Worm (Caenorhabditis elegans) whole organism, L1 larva: ENCODE data around the gene picd-1.

Source experiments
- C16A3.4 ChIP-seq: fragments of 150-350 bp; optimal IDR thresholded peaks from 2 replicates; lab custom pipeline; 2014; ENCODE audit warnings: missing biosample characterization, missing genetic modification characterization
- aha-1 ChIP-seq: fragments of 150-350 bp; optimal IDR thresholded peaks from 2 replicates; lab custom pipeline; 2014; ENCODE audit warnings: missing biosample characterization, missing genetic modification characterization
- ceh-63 ChIP-seq: fragments of 200-800 bp; sonication (Bioruptor generic); optimal IDR thresholded peaks from 2 replicates; lab custom pipeline; 2018; ENCODE audit warnings: mild to moderate bottlenecking, missing genetic modification characterization, missing compliant biosample characterization
- ceh-82 ChIP-seq, 3 experiments: fragments of 150-350 bp in 1 of 3; sonication (generic microtip) in 2 of 3; optimal IDR thresholded peaks; 2 replicates each; lab custom pipeline; 2014 to 2017; ENCODE audit warnings: missing biosample characterization in 3 of 3, missing genetic modification characterization in 3 of 3
- ceh-88 ChIP-seq: fragments of 200-800 bp; sonication (Bioruptor generic); IDR thresholded peaks from 2 replicates; pipeline ENCODE4 v1.3.6; 2022; ENCODE audit warnings: missing genetic modification characterization, missing compliant biosample characterization
- ceh-90 ChIP-seq: sonication (generic microtip); optimal IDR thresholded peaks from 2 replicates; lab custom pipeline; 2016; ENCODE audit warnings: missing genetic modification characterization, missing compliant biosample characterization
- dpl-1 ChIP-seq, 3 experiments: fragments of 150-350 bp in 2 of 3; sonication (generic microtip) in 1 of 3; optimal IDR thresholded peaks; 2 replicates each; lab custom pipeline; 2014 to 2017; ENCODE audit warnings: missing biosample characterization in 3 of 3, missing genetic modification characterization in 3 of 3, missing genetic modification reagents in 3 of 3
- efl-1 ChIP-seq, 4 experiments: fragments of 150-350 bp; optimal IDR thresholded peaks in 3 of 4; peaks in 1 of 4; 1 replicate in 1 of 4; 2 replicates in 3 of 4; lab custom pipeline; 2014; ENCODE audit warnings: missing biosample characterization in 2 of 4, missing genetic modification characterization in 2 of 4, missing genetic modification reagents in 2 of 4
- efl-3 ChIP-seq: fragments of 200-800 bp; sonication (Bioruptor generic); optimal IDR thresholded peaks from 2 replicates; lab custom pipeline; 2018; ENCODE audit warnings: mild to moderate bottlenecking, missing genetic modification characterization, missing compliant biosample characterization
- fkh-10 ChIP-seq: sonication (generic microtip); optimal IDR thresholded peaks from 2 replicates; lab custom pipeline; 2017; ENCODE audit warnings: missing biosample characterization, missing genetic modification reagents, missing genetic modification characterization
- fkh-4 ChIP-seq: sonication (generic microtip); optimal IDR thresholded peaks from 2 replicates; lab custom pipeline; 2016; ENCODE audit warnings: missing compliant biosample characterization, missing genetic modification characterization, borderline replicate concordance
- fos-1 ChIP-seq: fragments of 150-350 bp; optimal IDR thresholded peaks from 2 replicates; lab custom pipeline; 2014; ENCODE audit warnings: missing biosample characterization, missing genetic modification characterization
- hlh-17 ChIP-seq: fragments of 200-800 bp; sonication (Bioruptor generic); optimal IDR thresholded peaks from 2 replicates; lab custom pipeline; 2018; ENCODE audit warnings: missing genetic modification characterization, mild to moderate bottlenecking, missing compliant biosample characterization, moderate library complexity, borderline replicate concordance
- hlh-4 ChIP-seq: sonication (generic microtip); optimal IDR thresholded peaks from 2 replicates; lab custom pipeline; 2016; ENCODE audit warnings: mild to moderate bottlenecking, missing genetic modification characterization, missing compliant biosample characterization
- hpl-2 ChIP-seq: fragments of 150-350 bp; optimal IDR thresholded peaks from 2 replicates; lab custom pipeline; 2014; ENCODE audit warnings: missing biosample characterization, missing genetic modification reagents, missing genetic modification characterization
- irx-1 ChIP-seq: sonication (generic microtip); optimal IDR thresholded peaks from 2 replicates; lab custom pipeline; 2016; ENCODE audit warnings: missing genetic modification characterization, missing compliant biosample characterization
- jun-1 ChIP-seq: fragments of 150-350 bp; optimal IDR thresholded peaks from 2 replicates; lab custom pipeline; 2014; ENCODE audit warnings: missing biosample characterization, missing genetic modification reagents, missing genetic modification characterization
- lin-15B ChIP-seq: fragments of 150-350 bp; sonication (generic microtip); optimal IDR thresholded peaks from 3 replicates; lab custom pipeline; 2014; ENCODE audit warnings: missing biosample characterization, missing genetic modification characterization
- lir-3 ChIP-seq: sonication (generic microtip); optimal IDR thresholded peaks from 2 replicates; lab custom pipeline; 2016; ENCODE audit warnings: mild to moderate bottlenecking, missing genetic modification characterization, moderate library complexity, missing compliant biosample characterization; ENCODE audit not compliant: poor library complexity
- mef-2 ChIP-seq: fragments of 150-350 bp; optimal IDR thresholded peaks from 2 replicates; lab custom pipeline; 2014; ENCODE audit warnings: missing biosample characterization, missing genetic modification characterization
- nhr-11 ChIP-seq: fragments of 150-350 bp; optimal IDR thresholded peaks from 2 replicates; lab custom pipeline; 2014; ENCODE audit warnings: missing biosample characterization, missing genetic modification characterization
- nhr-12 ChIP-seq: sonication (generic microtip); optimal IDR thresholded peaks from 2 replicates; lab custom pipeline; 2017; ENCODE audit warnings: missing biosample characterization, missing genetic modification characterization
- nhr-20 ChIP-seq: sonication (generic microtip); optimal IDR thresholded peaks from 2 replicates; lab custom pipeline; 2016; ENCODE audit warnings: mild to moderate bottlenecking, missing genetic modification characterization, missing compliant biosample characterization
- nhr-47 ChIP-seq: sonication (generic microtip); optimal IDR thresholded peaks from 2 replicates; lab custom pipeline; 2016; ENCODE audit warnings: mild to moderate bottlenecking, missing genetic modification characterization, moderate library complexity, missing compliant biosample characterization
- nhr-71 ChIP-seq: sonication (generic microtip); optimal IDR thresholded peaks from 2 replicates; lab custom pipeline; 2016; ENCODE audit warnings: mild to moderate bottlenecking, missing genetic modification characterization, moderate library complexity, missing compliant biosample characterization
- nhr-76 ChIP-seq: sonication (generic microtip); optimal IDR thresholded peaks from 2 replicates; lab custom pipeline; 2017; ENCODE audit warnings: missing biosample characterization, missing genetic modification characterization
- nhr-90 ChIP-seq: sonication (generic microtip); optimal IDR thresholded peaks from 2 replicates; lab custom pipeline; 2016; ENCODE audit warnings: mild to moderate bottlenecking, missing genetic modification characterization, missing compliant biosample characterization; ENCODE audit not compliant: poor library complexity
- pag-3 ChIP-seq: sonication (generic microtip); optimal IDR thresholded peaks from 2 replicates; lab custom pipeline; 2017; ENCODE audit warnings: missing genetic modification characterization, mild to moderate bottlenecking, missing compliant biosample characterization, antibody characterized with exemption, borderline replicate concordance; ENCODE audit not compliant: insufficient read depth
- pax-3 ChIP-seq: fragments of 200-800 bp; sonication (Bioruptor generic); optimal IDR thresholded peaks from 2 replicates; lab custom pipeline; 2018; ENCODE audit warnings: mild to moderate bottlenecking, missing genetic modification characterization, moderate library complexity, missing compliant biosample characterization
- sox-4 ChIP-seq: sonication (generic microtip); optimal IDR thresholded peaks from 2 replicates; lab custom pipeline; 2016; ENCODE audit warnings: missing genetic modification characterization, missing compliant biosample characterization
- swsn-7 ChIP-seq: sonication (generic microtip); optimal IDR thresholded peaks from 2 replicates; lab custom pipeline; 2016; ENCODE audit warnings: missing genetic modification characterization, missing compliant biosample characterization
- unc-130 ChIP-seq: fragments of 150-350 bp; optimal IDR thresholded peaks from 2 replicates; lab custom pipeline; 2017; ENCODE audit warnings: missing biosample characterization, missing genetic modification characterization, inconsistent platforms
- unc-30 ChIP-seq: sonication (generic microtip); optimal IDR thresholded peaks from 2 replicates; lab custom pipeline; 2017; ENCODE audit warnings: missing biosample characterization, missing genetic modification characterization
- unc-62 ChIP-seq: fragments of 150-350 bp; optimal IDR thresholded peaks from 2 replicates; lab custom pipeline; 2014; ENCODE audit warnings: missing biosample characterization, missing genetic modification reagents, missing genetic modification characterization
- unc-86 ChIP-seq: sonication (generic microtip); optimal IDR thresholded peaks from 2 replicates; lab custom pipeline; 2016; ENCODE audit warnings: missing genetic modification characterization, missing compliant biosample characterization
- zag-1 ChIP-seq: fragments of 150-350 bp; optimal IDR thresholded peaks from 2 replicates; lab custom pipeline; 2014; ENCODE audit warnings: missing biosample characterization, missing genetic modification characterization
- zip-4 ChIP-seq: fragments of 200-800 bp; sonication (Bioruptor generic); optimal IDR thresholded peaks from 2 replicates; lab custom pipeline; 2018; ENCODE audit warnings: mild to moderate bottlenecking, missing genetic modification characterization, moderate library complexity, missing compliant biosample characterization

picd-1 gene

ce11 chrV:127882-128281 is 23.3 kb downstream of the picd-1 start, which contains the start of the genes W03F9.2 and sftb-2 (continued):
- TF ChIP-seq hlh-4 (tag; lab: Kevin White, UChicago): no peak
- no peak for TF ChIP-seq C16A3.4 (tag; lab: Kevin White, UChicago)
- TF ChIP-seq hlh-17 (GFP tag; lab: Kevin White, UChicago): no peak
- TF ChIP-seq fkh-10 (GFP tag; lab: Kevin White, UChicago): no peak
- TF ChIP-seq ceh-88 (GFP tag; lab: Robert Waterston, UW): no peak
- TF ChIP-seq mef-2 (tag; lab: Kevin White, UChicago): no peak
- TF ChIP-seq nhr-47: peak; percentile 59
- no peak for TF ChIP-seq hpl-2 (GFP tag; lab: Kevin White, UChicago)
- TF ChIP-seq nhr-71 (tag; lab: Kevin White, UChicago): peak; percentile 56
- no peak for TF ChIP-seq fkh-4
- TF ChIP-seq nhr-90 (tag; lab: Kevin White, UChicago): no peak
- peak; percentile 14 for TF ChIP-seq lin-15B (tag; lab: Kevin White, UChicago)
- TF ChIP-seq pag-3 (tag; lab: Kevin White, UChicago): no peak
- TF ChIP-seq swsn-7 (tag; lab: Kevin White, UChicago): peak; percentile 51
- TF ChIP-seq ceh-90 (tag; lab: Kevin White, UChicago): no peak
- no peak for TF ChIP-seq jun-1 (tag; lab: Kevin White, UChicago)
- TF ChIP-seq nhr-12 (tag; lab: Kevin White, UChicago): no peak
- peak in 2 of 3 experiments; percentile 9 to 34 for TF ChIP-seq ceh-82 (tag; optimal IDR thresholded peaks at IDR 0.05; lab: Kevin White, UChicago)
- TF ChIP-seq pax-3 (tag; lab: Kevin White, UChicago): no peak
- no peak for TF ChIP-seq aha-1
- TF ChIP-seq unc-86 (tag; lab: Kevin White, UChicago): no peak
- TF ChIP-seq lir-3 (tag; lab: Kevin White, UChicago): no peak
- TF ChIP-seq nhr-76 (tag; lab: Kevin White, UChicago): no peak
- TF ChIP-seq dpl-1 (GFP tag; optimal IDR thresholded peaks at IDR 0.05; lab: Kevin White, UChicago): peak; percentile 54 to 62 (median 56)
- no peak for TF ChIP-seq fos-1
- TF ChIP-seq zag-1 (tag; lab: Kevin White, UChicago): no peak
- no peak for TF ChIP-seq unc-62 (GFP tag; lab: Kevin White, UChicago)
- no peak for TF ChIP-seq zip-4
- no peak for TF ChIP-seq unc-30 (tag; lab: Kevin White, UChicago)
- TF ChIP-seq ceh-63 (GFP tag; lab: Kevin White, UChicago): no peak

- TF ChIP-seq fos-1 (no peak), efl-1 (optimal IDR thresholded peaks at IDR 0.05; lab: Kevin White, UChicago) (no peak), efl-1 (GFP tag; optimal IDR thresholded peaks at IDR 0.05 in 1 of 2; lab: Kevin White, UChicago) (peak in 1 of 2 experiments; percentile 12), jun-1 (tag; lab: Kevin White, UChicago) (no peak)
Observed at ce11 chrV:130186-130585, 25.6 kb downstream of the picd-1 start.

DNA sequence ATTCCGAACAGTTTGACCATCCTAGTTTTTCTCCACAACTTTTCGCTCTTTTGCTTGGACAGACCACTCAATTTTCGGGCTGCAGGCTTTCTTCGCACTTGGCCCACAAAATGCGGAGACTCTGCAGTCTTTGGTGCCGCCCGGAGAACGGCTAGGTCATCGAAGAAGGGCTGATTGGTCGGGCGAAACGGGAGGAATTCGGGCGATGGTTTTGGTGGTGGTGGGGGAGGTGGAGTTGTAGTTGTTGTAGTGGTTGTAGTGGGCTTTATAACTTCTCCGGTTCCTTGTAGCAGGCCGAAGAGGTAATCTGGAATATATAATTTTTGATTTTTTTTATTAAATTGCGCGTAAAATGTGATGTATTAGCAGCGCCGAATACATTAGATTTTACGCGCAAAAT is 33.0 kb downstream of the picd-1 start:
- no peak for TF ChIP-seq nhr-11 (tag; lab: Kevin White, UChicago)
- TF ChIP-seq efl-1 (optimal IDR thresholded peaks at IDR 0.05; lab: Kevin White, UChicago): no peak
- peak in 1 of 2 experiments; percentile 91 for TF ChIP-seq efl-1 (GFP tag; optimal IDR thresholded peaks at IDR 0.05 in 1 of 2; lab: Kevin White, UChicago)

DNA sequence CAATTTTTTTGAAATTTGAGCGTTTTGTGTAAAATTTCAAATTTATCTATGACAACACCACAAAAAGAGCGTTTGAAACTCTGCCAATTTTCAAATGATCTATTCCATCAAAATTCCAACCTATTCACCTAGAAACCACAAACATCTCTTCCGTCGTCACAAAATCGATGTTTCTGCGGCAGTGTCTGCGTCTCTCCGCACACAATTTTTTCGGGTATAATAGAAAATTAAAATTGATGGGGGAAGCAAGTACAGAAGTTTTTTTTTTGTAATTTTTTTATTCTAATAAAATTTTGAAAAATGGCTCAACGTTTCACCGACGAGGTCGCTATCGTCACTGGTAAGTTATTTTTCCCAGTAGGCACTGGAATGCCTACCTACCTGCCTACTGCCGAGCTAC is 34.0 kb downstream of the picd-1 start, which contains the start of gene W03F9.9:
TSS of gene W03F9.9 (plus strand) at position 301 of the 400 bp plus-strand sequence.
- TF ChIP-seq nhr-20 (no peak), efl-1 (optimal IDR thresholded peaks at IDR 0.05; lab: Kevin White, UChicago) (no peak), efl-1 (GFP tag; optimal IDR thresholded peaks at IDR 0.05 in 1 of 2; lab: Kevin White, UChicago) (peak in 1 of 2 experiments; percentile 82)
- TF ChIP-seq, all 84 proteins: peak for 1

DNA sequence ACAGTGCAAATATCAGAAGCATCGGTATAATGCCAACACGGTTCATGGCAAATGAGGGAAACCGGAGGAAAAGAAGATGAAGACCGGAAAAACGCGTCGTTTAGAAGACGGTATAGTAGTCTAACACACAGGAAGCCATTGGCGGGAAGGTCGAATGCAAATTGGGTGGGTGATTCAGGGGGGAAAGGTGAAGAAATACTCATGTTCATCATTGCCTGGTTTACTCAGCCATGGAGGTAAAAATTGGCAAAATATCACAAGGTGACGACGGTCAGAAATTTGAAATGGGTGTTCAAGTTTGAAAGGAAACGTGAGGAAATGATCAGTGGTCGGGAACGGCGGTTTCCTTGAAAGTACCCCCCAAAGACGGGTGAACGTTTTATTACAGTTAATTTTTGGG is 36.6 kb downstream of the picd-1 start, which contains the start of gene W03F9.11:
TSS of gene W03F9.11 (minus strand) at position 101 of the 400 bp plus-strand sequence.
- TF ChIP-seq irx-1: no peak
- no peak for TF ChIP-seq efl-3
- no peak for TF ChIP-seq fos-1
- TF ChIP-seq unc-130: no peak
- TF ChIP-seq sox-4 (tag; lab: Kevin White, UChicago): no peak
